Fruit fly (Drosophila melanogaster) whole organism, embryonic: Measurements from ENCODE around the gene Atx-1.

ENCODE experiments used
- Bteb2 ChIP-seq: fragments of 200-800 bp; sonication (Bioruptor generic); optimal IDR thresholded peaks from 2 replicates; lab custom pipeline; 2016; ENCODE audit warnings: missing biosample characterization, missing genetic modification characterization
- CG10147 ChIP-seq: fragments of 200-800 bp; sonication (Bioruptor generic); optimal IDR thresholded peaks from 2 replicates; lab custom pipeline; 2019; ENCODE audit warnings: missing biosample characterization, mild to moderate bottlenecking, missing genetic modification characterization, moderate library complexity
- CG10366 ChIP-seq: fragments of 200-800 bp; sonication (Bioruptor generic); IDR thresholded peaks from 2 replicates; pipeline ENCODE4 v1.3.6; 2022; ENCODE audit warnings: missing biosample characterization, missing genetic modification characterization
- CG10462 ChIP-seq: fragments of 200-800 bp; sonication (Bioruptor generic); optimal IDR thresholded peaks from 2 replicates; lab custom pipeline; 2016; ENCODE audit warnings: missing biosample characterization, missing genetic modification characterization
- CG10543 ChIP-seq: fragments of 200-800 bp; sonication (Bioruptor generic); optimal IDR thresholded peaks from 3 replicates; lab custom pipeline; 2017; ENCODE audit warnings: missing biosample characterization, mild to moderate bottlenecking, missing genetic modification characterization, moderate library complexity
- CG12219 ChIP-seq: fragments of 200-800 bp; sonication (Bioruptor generic); optimal IDR thresholded peaks from 3 replicates; lab custom pipeline; 2018; ENCODE audit warnings: missing biosample characterization, mild to moderate bottlenecking, missing genetic modification characterization
- CG12744 ChIP-seq: fragments of 200-800 bp; sonication (Bioruptor generic); optimal IDR thresholded peaks from 2 replicates; lab custom pipeline; 2016; ENCODE audit warnings: missing biosample characterization, missing genetic modification characterization
- CG14441 ChIP-seq: fragments of 200-800 bp; sonication (Bioruptor generic); IDR thresholded peaks from 2 replicates; pipeline ENCODE4 v1.3.6; 2022; ENCODE audit warnings: missing biosample characterization, missing genetic modification characterization
- CG18619 ChIP-seq: fragments of 200-800 bp; sonication (Bioruptor generic); optimal IDR thresholded peaks from 3 replicates; lab custom pipeline; 2017; ENCODE audit warnings: missing biosample characterization, mild to moderate bottlenecking, missing genetic modification characterization
- CG2129 ChIP-seq: fragments of 200-800 bp; sonication (Bioruptor generic); IDR thresholded peaks from 2 replicates; pipeline ENCODE4 v1.3.6; 2022; ENCODE audit warnings: missing biosample characterization, missing genetic modification characterization; ENCODE audit not compliant: partially characterized antibody
- CG2199 ChIP-seq: fragments of 200-800 bp; sonication (Bioruptor generic); IDR thresholded peaks from 3 replicates; pipeline ENCODE4 v1.3.6; 2022; ENCODE audit warnings: missing biosample characterization, missing genetic modification characterization
- CG2875 ChIP-seq: fragments of 200-800 bp; sonication (Bioruptor generic); optimal IDR thresholded peaks from 2 replicates; lab custom pipeline; 2017; ENCODE audit warnings: missing biosample characterization, mild to moderate bottlenecking, missing genetic modification characterization, missing genetic modification reagents
- CG32767 ChIP-seq: fragments of 200-800 bp; sonication (Bioruptor generic); IDR thresholded peaks from 2 replicates; pipeline ENCODE4 v1.3.6; 2022; ENCODE audit warnings: missing biosample characterization, missing genetic modification characterization
- CG4282 ChIP-seq: fragments of 200-800 bp; sonication (Bioruptor generic); optimal IDR thresholded peaks from 2 replicates; lab custom pipeline; 2016; ENCODE audit warnings: missing biosample characterization, missing genetic modification characterization
- CG7271 ChIP-seq: fragments of 200-800 bp; sonication (Bioruptor generic); optimal IDR thresholded peaks from 2 replicates; lab custom pipeline; 2018; ENCODE audit warnings: missing biosample characterization, mild to moderate bottlenecking, missing genetic modification characterization, moderate library complexity
- CG8290 ChIP-seq, 3 experiments: fragments of 200-800 bp; sonication (Bioruptor generic); optimal IDR thresholded peaks; 2 replicates each; lab custom pipeline; 2016 to 2019; ENCODE audit warnings: missing biosample characterization in 3 of 3, missing genetic modification characterization in 3 of 3, mild to moderate bottlenecking in 2 of 3, moderate library complexity in 1 of 3
- CG9727 ChIP-seq: fragments of 200-800 bp; sonication (Bioruptor generic); optimal IDR thresholded peaks from 3 replicates; lab custom pipeline; 2017; ENCODE audit warnings: missing biosample characterization, mild to moderate bottlenecking, missing genetic modification characterization
- CHES-1-like ChIP-seq: fragments of 200-800 bp; sonication (Bioruptor generic); optimal IDR thresholded peaks from 2 replicates; lab custom pipeline; 2016; ENCODE audit warnings: missing biosample characterization, missing genetic modification characterization
- CTCF ChIP-seq: fragments of 200-800 bp; sonication (Bioruptor generic); optimal IDR thresholded peaks from 2 replicates; lab custom pipeline; 2017; ENCODE audit warnings: missing biosample characterization, mild to moderate bottlenecking, missing genetic modification characterization, moderate library complexity
- Deaf1 ChIP-seq: fragments of 200-800 bp; optimal IDR thresholded peaks from 3 replicates; lab custom pipeline; 2019; ENCODE audit warnings: missing biosample characterization, mild to moderate bottlenecking, missing genetic modification characterization, moderate library complexity
- Dek ChIP-seq: fragments of 200-800 bp; sonication (Bioruptor generic); optimal IDR thresholded peaks from 3 replicates; lab custom pipeline; 2019; ENCODE audit warnings: missing biosample characterization, mild to moderate bottlenecking, missing genetic modification characterization, moderate library complexity
- Elba2 ChIP-seq: fragments of 200-800 bp; sonication (Bioruptor generic); optimal IDR thresholded peaks from 3 replicates; lab custom pipeline; 2016; ENCODE audit warnings: missing biosample characterization, missing genetic modification characterization
- GATAe ChIP-seq: fragments of 200-800 bp; sonication (Bioruptor generic); conservative IDR thresholded peaks from 2 replicates; pipeline ENCODE4 v1.3.6; 2022; ENCODE audit warnings: missing biosample characterization, missing genetic modification characterization
- Hr39 ChIP-seq: fragments of >200 bp; optimal IDR thresholded peaks from 2 replicates; lab custom pipeline; 2017
- Lim3 ChIP-seq: fragments of 200-800 bp; sonication (Bioruptor generic); IDR thresholded peaks from 2 replicates; pipeline ENCODE4 v1.3.6; 2022; ENCODE audit warnings: missing biosample characterization, missing genetic modification characterization
- NC2α ChIP-seq: fragments of 200-800 bp; sonication (Bioruptor generic); optimal IDR thresholded peaks from 2 replicates; lab custom pipeline; 2016; ENCODE audit warnings: missing biosample characterization, missing genetic modification characterization
- Oaz ChIP-seq: fragments of 200-800 bp; sonication (Bioruptor generic); IDR thresholded peaks from 2 replicates; pipeline ENCODE4 v1.3.6; 2022; ENCODE audit warnings: missing biosample characterization, missing genetic modification characterization
- Vsx1 ChIP-seq: fragments of 200-800 bp; sonication (Bioruptor generic); optimal IDR thresholded peaks from 2 replicates; lab custom pipeline; 2017; ENCODE audit warnings: missing biosample characterization, mild to moderate bottlenecking, missing genetic modification characterization, missing genetic modification reagents
- croc ChIP-seq: fragments of 200-800 bp; sonication (Bioruptor generic); conservative IDR thresholded peaks from 3 replicates; pipeline ENCODE4 v1.3.6; 2022; ENCODE audit warnings: missing biosample characterization, missing genetic modification characterization
- crp ChIP-seq, 2 experiments: fragments of 200-800 bp; sonication (Bioruptor generic); optimal IDR thresholded peaks; 2 replicates in 1 of 2; 3 replicates in 1 of 2; lab custom pipeline; 2017; ENCODE audit warnings: missing biosample characterization in 2 of 2, missing genetic modification characterization in 2 of 2, mild to moderate bottlenecking in 1 of 2, moderate library complexity in 1 of 2
- dati ChIP-seq: fragments of 200-800 bp; sonication (Bioruptor generic); IDR thresholded peaks from 2 replicates; pipeline ENCODE4 v1.3.6; 2022; ENCODE audit warnings: missing biosample characterization, missing genetic modification characterization
- dimm ChIP-seq: fragments of 200-800 bp; sonication (Bioruptor generic); IDR thresholded peaks from 2 replicates; pipeline ENCODE4 v1.3.6; 2022; ENCODE audit warnings: missing biosample characterization, missing genetic modification characterization
- exex ChIP-seq: fragments of 200-800 bp; sonication (Bioruptor generic); optimal IDR thresholded peaks from 4 replicates; lab custom pipeline; 2018; ENCODE audit warnings: missing biosample characterization, mild to moderate bottlenecking, missing genetic modification characterization, moderate library complexity
- gce ChIP-seq: fragments of 200-800 bp; sonication (Bioruptor generic); IDR thresholded peaks from 3 replicates; pipeline ENCODE4 v1.3.6; 2022; ENCODE audit warnings: missing biosample characterization, missing genetic modification characterization
- gcm2 ChIP-seq: fragments of 200-800 bp; sonication (Bioruptor generic); optimal IDR thresholded peaks from 2 replicates; lab custom pipeline; 2016; ENCODE audit warnings: missing biosample characterization, missing genetic modification characterization
- h ChIP-seq: fragments of >200 bp; optimal IDR thresholded peaks from 2 replicates; lab custom pipeline; 2017
- her ChIP-seq: fragments of 200-800 bp; sonication (Bioruptor generic); optimal IDR thresholded peaks from 2 replicates; lab custom pipeline; 2016; ENCODE audit warnings: missing biosample characterization, missing genetic modification characterization
- kah ChIP-seq: fragments of 200-800 bp; sonication (Bioruptor generic); optimal IDR thresholded peaks from 2 replicates; lab custom pipeline; 2018; ENCODE audit warnings: missing biosample characterization, mild to moderate bottlenecking, missing genetic modification characterization
- knrl ChIP-seq: fragments of 200-800 bp; sonication (Bioruptor generic); IDR thresholded peaks from 3 replicates; pipeline ENCODE4 v1.3.6; 2022; ENCODE audit warnings: missing biosample characterization, missing genetic modification characterization; ENCODE audit not compliant: partially characterized antibody
- lbe ChIP-seq: fragments of 200-800 bp; sonication (Bioruptor generic); optimal IDR thresholded peaks from 2 replicates; lab custom pipeline; 2016; ENCODE audit warnings: missing biosample characterization, mild to moderate bottlenecking, missing genetic modification characterization
- maf-S ChIP-seq: fragments of 200-800 bp; sonication (Bioruptor generic); optimal IDR thresholded peaks from 2 replicates; lab custom pipeline; 2016; ENCODE audit warnings: missing biosample characterization, missing genetic modification characterization
- nom ChIP-seq: fragments of 200-800 bp; sonication (Bioruptor generic); optimal IDR thresholded peaks from 2 replicates; lab custom pipeline; 2017; ENCODE audit warnings: missing biosample characterization, missing genetic modification characterization, mild to moderate bottlenecking, moderate library complexity, missing genetic modification reagents
- oc ChIP-seq: fragments of 200-800 bp; sonication (Bioruptor generic); optimal IDR thresholded peaks from 2 replicates; lab custom pipeline; 2018; ENCODE audit warnings: missing biosample characterization, mild to moderate bottlenecking, missing genetic modification characterization, moderate library complexity
- peb ChIP-seq: fragments of 200-800 bp; sonication (Bioruptor generic); IDR thresholded peaks from 2 replicates; pipeline ENCODE4 v1.3.6; 2022; ENCODE audit warnings: missing biosample characterization, missing genetic modification characterization
- scrt ChIP-seq: fragments of 200-800 bp; sonication (Bioruptor generic); optimal IDR thresholded peaks from 2 replicates; lab custom pipeline; 2018; ENCODE audit warnings: missing biosample characterization, mild to moderate bottlenecking, missing genetic modification characterization, moderate library complexity
- sima ChIP-seq: fragments of 200-800 bp; sonication (Bioruptor generic); optimal IDR thresholded peaks from 2 replicates; lab custom pipeline; 2016; ENCODE audit warnings: missing biosample characterization, missing genetic modification characterization
- sug ChIP-seq: fragments of 200-800 bp; optimal IDR thresholded peaks from 2 replicates; lab custom pipeline; 2019; ENCODE audit warnings: missing biosample characterization, mild to moderate bottlenecking, missing genetic modification characterization, moderate library complexity
- tap ChIP-seq: fragments of 200-800 bp; optimal IDR thresholded peaks from 3 replicates; lab custom pipeline; 2019; ENCODE audit warnings: missing biosample characterization, mild to moderate bottlenecking, missing genetic modification characterization, moderate library complexity
- tll ChIP-seq, 2 experiments: fragments of 200-800 bp in 1 of 2; fragments of >200 bp in 1 of 2; sonication (Bioruptor generic) in 1 of 2; optimal IDR thresholded peaks; 2 replicates each; lab custom pipeline; 2017 to 2019; ENCODE audit warnings: missing biosample characterization in 2 of 2, missing genetic modification characterization in 2 of 2, mild to moderate bottlenecking in 1 of 2, moderate library complexity in 1 of 2
- toy ChIP-seq: fragments of 200-800 bp; sonication (Bioruptor generic); IDR thresholded peaks from 2 replicates; pipeline ENCODE4 v1.3.6; 2022; ENCODE audit warnings: missing biosample characterization, missing genetic modification characterization
- tup ChIP-seq: fragments of 200-800 bp; sonication (Bioruptor generic); optimal IDR thresholded peaks from 2 replicates; lab custom pipeline; 2016; ENCODE audit warnings: missing biosample characterization, mild to moderate bottlenecking, missing genetic modification characterization, moderate library complexity
- zen ChIP-seq: fragments of 200-800 bp; sonication (Bioruptor generic); optimal IDR thresholded peaks from 3 replicates; lab custom pipeline; 2018; ENCODE audit warnings: missing biosample characterization, mild to moderate bottlenecking, missing genetic modification characterization, moderate library complexity

The Atx-1 gene

DNA sequence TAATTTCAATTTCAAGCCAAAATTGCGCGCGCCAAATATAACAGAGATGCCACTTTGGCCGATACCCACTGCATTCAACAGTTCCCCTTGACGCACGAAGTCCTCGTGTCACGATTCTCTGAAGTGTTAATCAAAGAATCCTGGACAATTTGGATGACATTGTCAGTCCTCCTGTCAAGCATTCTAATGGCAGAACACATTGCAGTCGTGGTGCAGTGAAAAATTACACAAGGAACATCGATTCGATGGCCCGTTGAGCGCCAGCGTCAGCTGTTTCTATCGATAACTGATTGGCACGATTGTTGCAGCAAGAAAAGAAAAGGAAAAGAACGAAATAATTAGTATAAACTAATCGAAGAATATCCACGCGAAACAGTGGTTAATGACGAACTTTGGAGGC is 1.2 kb downstream of the Atx-1 start, which contains the start of gene nonC (continued):
- TF ChIP-seq nom = no peak
- TF ChIP-seq GATAe (GFP tag; lab: Robert Waterston, UW) = no peak
- no peak for TF ChIP-seq CG18619 (GFP tag; lab: Kevin White, UChicago)
- TF ChIP-seq CG2129 (GFP tag; lab: Robert Waterston, UW) = peak; percentile 72; the same call in 1 of the 2 replicates
- no peak for TF ChIP-seq Lim3 (GFP tag; lab: Robert Waterston, UW)
- TF ChIP-seq CG12219 (GFP tag; lab: Kevin White, UChicago) = no peak
- TF ChIP-seq sima = no peak
- no peak for TF ChIP-seq CG10462 (GFP tag; lab: Kevin White, UChicago)
- TF ChIP-seq oc (tag; lab: Kevin White, UChicago) = no peak
- TF ChIP-seq maf-S (GFP tag; lab: Kevin White, UChicago) = no peak
- TF ChIP-seq tll (GFP tag; optimal IDR thresholded peaks at IDR 0.05; lab: Kevin White, UChicago) = no peak
- TF ChIP-seq Oaz (GFP tag; lab: Robert Waterston, UW) = no peak
- TF ChIP-seq NC2α = no peak
- no peak for TF ChIP-seq dimm (GFP tag; lab: Robert Waterston, UW)
- TF ChIP-seq her (GFP tag; lab: Kevin White, UChicago) = no peak
- no peak for TF ChIP-seq CG10543 (GFP tag; lab: Kevin White, UChicago)
- TF ChIP-seq tap (tag; lab: Kevin White, UChicago) = no peak
- TF ChIP-seq crp (GFP tag; optimal IDR thresholded peaks at IDR 0.05; lab: Kevin White, UChicago) = peak; percentile 37 to 86
- no peak for TF ChIP-seq CG7271
- TF ChIP-seq CG2875 (GFP tag; lab: Kevin White, UChicago) = no peak
- TF ChIP-seq Vsx1 (GFP tag; lab: Kevin White, UChicago) = no peak
- TF ChIP-seq gce (GFP tag; lab: Robert Waterston, UW) = no peak
- TF ChIP-seq CG10147 (GFP tag; lab: Kevin White, UChicago) = no peak
- no peak for TF ChIP-seq dati (GFP tag; lab: Robert Waterston, UW)
- TF ChIP-seq Deaf1 = no peak
- TF ChIP-seq CG2199 = no peak
- no peak for TF ChIP-seq scrt (GFP tag; lab: Kevin White, UChicago)
- no peak for TF ChIP-seq kah (GFP tag; lab: Kevin White, UChicago)
- TF ChIP-seq lbe (GFP tag; lab: Kevin White, UChicago) = no peak
- no peak for TF ChIP-seq CTCF (GFP tag; lab: Kevin White, UChicago)
- TF ChIP-seq CG14441 (GFP tag; lab: Robert Waterston, UW) = no peak
- TF ChIP-seq CG9727 (GFP tag; lab: Kevin White, UChicago) = no peak
- no peak for TF ChIP-seq Dek (tag; lab: Kevin White, UChicago)
- TF ChIP-seq CG4282 (GFP tag; lab: Kevin White, UChicago) = no peak
- no peak for TF ChIP-seq Elba2 (GFP tag; lab: Kevin White, UChicago)
- TF ChIP-seq CHES-1-like = no peak
- no peak for TF ChIP-seq Bteb2
- TF ChIP-seq exex = no peak
- TF ChIP-seq h = no peak
- TF ChIP-seq peb (GFP tag; lab: Robert Waterston, UW) = no peak
- no peak for TF ChIP-seq CG12744 (GFP tag; lab: Kevin White, UChicago)
- TF ChIP-seq tup = no peak
- TF ChIP-seq toy (GFP tag; lab: Robert Waterston, UW) = no peak
- no peak for TF ChIP-seq CG10366
- TF ChIP-seq croc (GFP tag; lab: Robert Waterston, UW) = no peak
- TF ChIP-seq knrl = peak; percentile 92
- no peak for TF ChIP-seq CG8290 (GFP tag; optimal IDR thresholded peaks at IDR 0.05; lab: Kevin White, UChicago)
- no peak for TF ChIP-seq CG8290 (tag; optimal IDR thresholded peaks at IDR 0.05; lab: Kevin White, UChicago)
- no peak for TF ChIP-seq CG32767
- no peak for TF ChIP-seq sug (tag; lab: Kevin White, UChicago)
- peak; percentile 13 for TF ChIP-seq zen
- TF ChIP-seq gcm2 (GFP tag; lab: Kevin White, UChicago) = no peak
- no peak for TF ChIP-seq Hr39 (lab: Kevin White, UChicago)
